Fruit fly (Drosophila melanogaster) whole organism, prepupa: ENCODE results near the gene sky.

ENCODE experiments used
- CG11294 ChIP-seq: fragments of 200-800 bp; sonication (Bioruptor generic); IDR thresholded peaks from 2 replicates; pipeline ENCODE4 v1.3.6; 2022; ENCODE audit warnings: missing biosample characterization, missing genetic modification characterization
- CG34406 ChIP-seq: fragments of 200-800 bp; sonication (Bioruptor generic); optimal IDR thresholded peaks from 3 replicates; lab custom pipeline; 2016; ENCODE audit warnings: missing biosample characterization, missing genetic modification characterization
- CG7368 ChIP-seq: fragments of 200-800 bp; sonication (Bioruptor generic); optimal IDR thresholded peaks from 3 replicates; lab custom pipeline; 2016; ENCODE audit warnings: missing biosample characterization, missing genetic modification characterization
- CG9139 ChIP-seq: fragments of 200-800 bp; sonication (Bioruptor generic); optimal IDR thresholded peaks from 3 replicates; lab custom pipeline; 2017; ENCODE audit warnings: missing biosample characterization, mild to moderate bottlenecking, missing genetic modification characterization
- Ets21C ChIP-seq: fragments of 200-800 bp; sonication (Bioruptor generic); optimal IDR thresholded peaks from 3 replicates; lab custom pipeline; 2016; ENCODE audit warnings: missing biosample characterization, missing genetic modification characterization
- Hr39 ChIP-seq: fragments of 200-800 bp; sonication (Bioruptor generic); optimal IDR thresholded peaks from 2 replicates; lab custom pipeline; 2016; ENCODE audit warnings: missing biosample characterization, missing genetic modification characterization
- Lpt ChIP-seq: fragments of 200-800 bp; sonication (Bioruptor generic); optimal IDR thresholded peaks from 3 replicates; lab custom pipeline; 2016; ENCODE audit warnings: missing biosample characterization, missing genetic modification characterization
- OdsH ChIP-seq: fragments of 200-800 bp; sonication (Bioruptor generic); optimal IDR thresholded peaks from 3 replicates; lab custom pipeline; 2016; ENCODE audit warnings: missing biosample characterization, missing genetic modification characterization
- Sox14 ChIP-seq: fragments of 200-800 bp; sonication (Bioruptor generic); optimal IDR thresholded peaks from 3 replicates; lab custom pipeline; 2016; ENCODE audit warnings: missing biosample characterization, missing genetic modification characterization
- eg ChIP-seq: fragments of 200-800 bp; sonication (Bioruptor generic); IDR thresholded peaks from 3 replicates; pipeline ENCODE4 v1.3.6; 2022; ENCODE audit warnings: missing biosample characterization, missing genetic modification characterization
- esn ChIP-seq: fragments of 200-800 bp; sonication (Bioruptor generic); optimal IDR thresholded peaks from 2 replicates; lab custom pipeline; 2016; ENCODE audit warnings: missing biosample characterization, mild to moderate bottlenecking, missing genetic modification characterization, moderate library complexity

DNA sequence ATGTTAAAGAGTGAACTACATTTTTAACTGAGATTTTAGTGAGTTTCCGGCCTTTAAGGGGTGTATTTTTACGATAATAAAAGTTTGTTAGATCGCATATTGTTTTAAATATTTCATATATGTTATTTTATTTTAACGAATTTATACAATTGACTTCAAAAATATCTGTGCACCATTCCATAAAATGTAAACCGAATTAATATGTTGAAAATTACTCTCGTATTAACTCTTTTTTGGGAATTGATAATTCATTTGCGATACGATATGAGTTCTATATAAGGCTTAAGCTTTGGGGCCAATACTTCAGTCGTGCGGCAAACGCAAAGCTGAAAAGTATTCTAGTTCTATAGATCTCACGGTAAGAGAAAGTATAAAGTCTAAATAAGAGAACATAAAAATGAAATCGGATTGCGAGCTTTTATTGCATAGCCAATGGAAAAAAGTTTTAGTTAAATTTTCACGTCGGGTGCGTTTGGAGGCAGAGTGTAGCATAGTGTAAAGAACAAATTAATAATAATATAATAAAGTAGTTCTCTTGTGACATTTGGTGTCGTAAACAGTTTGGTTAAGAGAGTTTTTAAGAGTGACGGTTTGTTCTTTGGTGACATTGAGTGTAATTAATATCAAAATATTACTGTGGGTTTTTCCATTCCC is 94.5 kb downstream of the sky start:
- TF ChIP-seq OdsH (GFP tag; lab: Kevin White, UChicago) = no peak
- TF ChIP-seq Lpt (GFP tag; lab: Kevin White, UChicago) = no peak
- TF ChIP-seq CG9139 (GFP tag; lab: Kevin White, UChicago) = no peak
- TF ChIP-seq CG34406 (GFP tag; lab: Kevin White, UChicago) = no peak
- TF ChIP-seq CG11294 (GFP tag; lab: Robert Waterston, UW) = no peak
- no peak for TF ChIP-seq Ets21C
- no peak for TF ChIP-seq esn (GFP tag; lab: Kevin White, UChicago)
- no peak for TF ChIP-seq Hr39 (GFP tag; lab: Kevin White, UChicago)
- no peak for TF ChIP-seq eg (GFP tag; lab: Robert Waterston, UW)
- no peak for TF ChIP-seq Sox14 (GFP tag; lab: Kevin White, UChicago)
- no peak for TF ChIP-seq CG7368
